Worm (Caenorhabditis elegans) whole organism, L1 larva: Measurements from ENCODE around the gene npl-4.2.

ENCODE experiments used
- C04F5.9 ChIP-seq: sonication (generic microtip); optimal IDR thresholded peaks from 2 replicates; lab custom pipeline; 2016; ENCODE audit warnings: missing genetic modification characterization, missing compliant biosample characterization
- C16A3.4 ChIP-seq: fragments of 150-350 bp; optimal IDR thresholded peaks from 2 replicates; lab custom pipeline; 2014; ENCODE audit warnings: missing biosample characterization, missing genetic modification characterization
- C34B4.2 ChIP-seq: sonication (generic microtip); optimal IDR thresholded peaks from 2 replicates; lab custom pipeline; 2017; ENCODE audit warnings: mild to moderate bottlenecking, missing genetic modification characterization, missing compliant biosample characterization
- F16B12.6 ChIP-seq: fragments of 150-350 bp; optimal IDR thresholded peaks from 2 replicates; lab custom pipeline; 2014; ENCODE audit warnings: missing biosample characterization, missing genetic modification characterization
- Y116A8C.19 ChIP-seq: sonication (generic microtip); optimal IDR thresholded peaks from 2 replicates; lab custom pipeline; 2016; ENCODE audit warnings: missing compliant biosample characterization, missing genetic modification characterization, borderline replicate concordance
- aha-1 ChIP-seq: fragments of 150-350 bp; optimal IDR thresholded peaks from 2 replicates; lab custom pipeline; 2014; ENCODE audit warnings: missing biosample characterization, missing genetic modification characterization
- aly-2 ChIP-seq: fragments of 150-350 bp; optimal IDR thresholded peaks from 2 replicates; lab custom pipeline; 2014; ENCODE audit warnings: missing biosample characterization, missing genetic modification characterization
- ceh-63 ChIP-seq: fragments of 200-800 bp; sonication (Bioruptor generic); optimal IDR thresholded peaks from 2 replicates; lab custom pipeline; 2018; ENCODE audit warnings: mild to moderate bottlenecking, missing genetic modification characterization, missing compliant biosample characterization
- ceh-8 ChIP-seq: fragments of 200-800 bp; sonication (Bioruptor generic); optimal IDR thresholded peaks from 2 replicates; lab custom pipeline; 2018; ENCODE audit warnings: mild to moderate bottlenecking, missing genetic modification characterization, moderate library complexity, missing compliant biosample characterization
- ces-1 ChIP-seq: fragments of 150-350 bp; optimal IDR thresholded peaks from 2 replicates; lab custom pipeline; 2014; ENCODE audit warnings: missing biosample characterization, missing genetic modification reagents, missing genetic modification characterization
- dpl-1 ChIP-seq, 3 experiments: fragments of 150-350 bp in 2 of 3; sonication (generic microtip) in 1 of 3; optimal IDR thresholded peaks; 2 replicates each; lab custom pipeline; 2014 to 2017; ENCODE audit warnings: missing biosample characterization in 3 of 3, missing genetic modification characterization in 3 of 3, missing genetic modification reagents in 3 of 3
- efl-1 ChIP-seq, 4 experiments: fragments of 150-350 bp; optimal IDR thresholded peaks in 3 of 4; peaks in 1 of 4; 1 replicate in 1 of 4; 2 replicates in 3 of 4; lab custom pipeline; 2014; ENCODE audit warnings: missing biosample characterization in 2 of 4, missing genetic modification characterization in 2 of 4, missing genetic modification reagents in 2 of 4
- efl-3 ChIP-seq: fragments of 200-800 bp; sonication (Bioruptor generic); optimal IDR thresholded peaks from 2 replicates; lab custom pipeline; 2018; ENCODE audit warnings: mild to moderate bottlenecking, missing genetic modification characterization, missing compliant biosample characterization
- egl-13 ChIP-seq: sonication (generic microtip); optimal IDR thresholded peaks from 2 replicates; lab custom pipeline; 2016; ENCODE audit warnings: missing genotype, missing genetic modification reagents, missing genetic modification characterization, missing compliant biosample characterization
- elt-3 ChIP-seq, 6 experiments: fragments of 150-350 bp in 1 of 6; sonication (generic microtip); optimal IDR thresholded peaks; 2 replicates each; lab custom pipeline; 2017 to 2018; ENCODE audit warnings: missing biosample characterization in 6 of 6, missing genetic modification characterization in 6 of 6, inconsistent platforms in 1 of 6
- fkh-4 ChIP-seq: sonication (generic microtip); optimal IDR thresholded peaks from 2 replicates; lab custom pipeline; 2016; ENCODE audit warnings: missing compliant biosample characterization, missing genetic modification characterization, borderline replicate concordance
- fos-1 ChIP-seq: fragments of 150-350 bp; optimal IDR thresholded peaks from 2 replicates; lab custom pipeline; 2014; ENCODE audit warnings: missing biosample characterization, missing genetic modification characterization
- grh-1 ChIP-seq: fragments of 200-800 bp; sonication (Bioruptor generic); IDR thresholded peaks from 2 replicates; pipeline ENCODE4 v1.3.6; 2022; ENCODE audit warnings: missing genetic modification reagents, missing genetic modification characterization, missing compliant biosample characterization
- hlh-4 ChIP-seq: sonication (generic microtip); optimal IDR thresholded peaks from 2 replicates; lab custom pipeline; 2016; ENCODE audit warnings: mild to moderate bottlenecking, missing genetic modification characterization, missing compliant biosample characterization
- hpl-2 ChIP-seq: fragments of 150-350 bp; optimal IDR thresholded peaks from 2 replicates; lab custom pipeline; 2014; ENCODE audit warnings: missing biosample characterization, missing genetic modification reagents, missing genetic modification characterization
- irx-1 ChIP-seq: sonication (generic microtip); optimal IDR thresholded peaks from 2 replicates; lab custom pipeline; 2016; ENCODE audit warnings: missing genetic modification characterization, missing compliant biosample characterization
- isw-1 ChIP-seq: fragments of 200-800 bp; sonication (Bioruptor generic); IDR thresholded peaks from 2 replicates; pipeline ENCODE4 v1.3.6; 2022; ENCODE audit warnings: missing genetic modification characterization, missing compliant biosample characterization
- jun-1 ChIP-seq: fragments of 150-350 bp; optimal IDR thresholded peaks from 2 replicates; lab custom pipeline; 2014; ENCODE audit warnings: missing biosample characterization, missing genetic modification reagents, missing genetic modification characterization
- lin-14 ChIP-seq: fragments of 200-800 bp; sonication (Bioruptor generic); optimal IDR thresholded peaks from 2 replicates; lab custom pipeline; 2018; ENCODE audit warnings: mild to moderate bottlenecking, missing genetic modification characterization, moderate library complexity, missing compliant biosample characterization
- lir-3 ChIP-seq: sonication (generic microtip); optimal IDR thresholded peaks from 2 replicates; lab custom pipeline; 2016; ENCODE audit warnings: mild to moderate bottlenecking, missing genetic modification characterization, moderate library complexity, missing compliant biosample characterization; ENCODE audit not compliant: poor library complexity
- mab-9 ChIP-seq: fragments of 200-800 bp; sonication (Bioruptor generic); IDR thresholded peaks from 2 replicates; pipeline ENCODE4 v1.3.6; 2022; ENCODE audit warnings: missing genetic modification reagents, missing genetic modification characterization, missing compliant biosample characterization
- nhr-11 ChIP-seq: fragments of 150-350 bp; optimal IDR thresholded peaks from 2 replicates; lab custom pipeline; 2014; ENCODE audit warnings: missing biosample characterization, missing genetic modification characterization
- nhr-12 ChIP-seq: sonication (generic microtip); optimal IDR thresholded peaks from 2 replicates; lab custom pipeline; 2017; ENCODE audit warnings: missing biosample characterization, missing genetic modification characterization
- nhr-47 ChIP-seq: sonication (generic microtip); optimal IDR thresholded peaks from 2 replicates; lab custom pipeline; 2016; ENCODE audit warnings: mild to moderate bottlenecking, missing genetic modification characterization, moderate library complexity, missing compliant biosample characterization
- nhr-71 ChIP-seq: sonication (generic microtip); optimal IDR thresholded peaks from 2 replicates; lab custom pipeline; 2016; ENCODE audit warnings: mild to moderate bottlenecking, missing genetic modification characterization, moderate library complexity, missing compliant biosample characterization
- nhr-90 ChIP-seq: sonication (generic microtip); optimal IDR thresholded peaks from 2 replicates; lab custom pipeline; 2016; ENCODE audit warnings: mild to moderate bottlenecking, missing genetic modification characterization, missing compliant biosample characterization; ENCODE audit not compliant: poor library complexity
- pax-3 ChIP-seq: fragments of 200-800 bp; sonication (Bioruptor generic); optimal IDR thresholded peaks from 2 replicates; lab custom pipeline; 2018; ENCODE audit warnings: mild to moderate bottlenecking, missing genetic modification characterization, moderate library complexity, missing compliant biosample characterization
- pqm-1 ChIP-seq: sonication (generic microtip); optimal IDR thresholded peaks from 3 replicates; lab custom pipeline; 2017; ENCODE audit warnings: missing biosample characterization, missing genetic modification characterization
- rnt-1 ChIP-seq: sonication (generic microtip); optimal IDR thresholded peaks from 2 replicates; lab custom pipeline; 2016; ENCODE audit warnings: mild to moderate bottlenecking, missing genetic modification characterization, moderate library complexity, missing compliant biosample characterization
- snu-23 ChIP-seq: sonication (generic microtip); optimal IDR thresholded peaks from 2 replicates; lab custom pipeline; 2016; ENCODE audit warnings: missing genetic modification characterization, missing compliant biosample characterization
- sox-4 ChIP-seq: sonication (generic microtip); optimal IDR thresholded peaks from 2 replicates; lab custom pipeline; 2016; ENCODE audit warnings: missing genetic modification characterization, missing compliant biosample characterization
- sptf-1 ChIP-seq: fragments of 150-350 bp; optimal IDR thresholded peaks from 2 replicates; lab custom pipeline; 2014; ENCODE audit warnings: missing biosample characterization, missing genetic modification characterization
- swsn-7 ChIP-seq: sonication (generic microtip); optimal IDR thresholded peaks from 2 replicates; lab custom pipeline; 2016; ENCODE audit warnings: missing genetic modification characterization, missing compliant biosample characterization
- unc-30 ChIP-seq: sonication (generic microtip); optimal IDR thresholded peaks from 2 replicates; lab custom pipeline; 2017; ENCODE audit warnings: missing biosample characterization, missing genetic modification characterization
- unc-62 ChIP-seq: fragments of 150-350 bp; optimal IDR thresholded peaks from 2 replicates; lab custom pipeline; 2014; ENCODE audit warnings: missing biosample characterization, missing genetic modification reagents, missing genetic modification characterization
- unc-98 ChIP-seq: fragments of 200-800 bp; sonication (Bioruptor generic); IDR thresholded peaks from 2 replicates; pipeline ENCODE4 v1.3.6; 2022; ENCODE audit warnings: missing genetic modification characterization, missing compliant biosample characterization
- zag-1 ChIP-seq: fragments of 150-350 bp; optimal IDR thresholded peaks from 2 replicates; lab custom pipeline; 2014; ENCODE audit warnings: missing biosample characterization, missing genetic modification characterization
- zip-4 ChIP-seq: fragments of 200-800 bp; sonication (Bioruptor generic); optimal IDR thresholded peaks from 2 replicates; lab custom pipeline; 2018; ENCODE audit warnings: mild to moderate bottlenecking, missing genetic modification characterization, moderate library complexity, missing compliant biosample characterization

Gene npl-4.2

ce11 chrII:5659675-5660074 lies 37.0 kb downstream of the npl-4.2 start, which contains the start of gene fut-3:
Gene fut-3, minus strand, starts transcription at chrII:5659775.
- no peak for TF ChIP-seq efl-1 (optimal IDR thresholded peaks at IDR 0.05; lab: Kevin White, UChicago)
- peak in 1 of 2 experiments; percentile 39 for TF ChIP-seq efl-1 (GFP tag; optimal IDR thresholded peaks at IDR 0.05 in 1 of 2; lab: Kevin White, UChicago)
- TF ChIP-seq aha-1 (tag; lab: Kevin White, UChicago): no peak

- no peak for TF ChIP-seq irx-1 (tag; lab: Kevin White, UChicago)
- no peak for TF ChIP-seq snu-23 (GFP tag; lab: Kevin White, UChicago)
- no peak for TF ChIP-seq C34B4.2 (tag; lab: Kevin White, UChicago)
- TF ChIP-seq nhr-47 (tag; lab: Kevin White, UChicago): no peak
- no peak for TF ChIP-seq zip-4 (GFP tag; lab: Kevin White, UChicago)
- no peak for TF ChIP-seq nhr-71 (tag; lab: Kevin White, UChicago)
- peak; percentile 27; the same call in 1 of the 2 replicates for TF ChIP-seq mab-9 (GFP tag; lab: Robert Waterston, UW)
- no peak for TF ChIP-seq rnt-1 (tag; lab: Kevin White, UChicago)
These were observed 37.5 kb downstream of the npl-4.2 start for ce11 chrII:5660155-5660554.

- peak; percentile 28 for TF ChIP-seq fkh-4 (tag; lab: Kevin White, UChicago)
- TF ChIP-seq egl-13: peak; percentile 85
- no peak for TF ChIP-seq unc-62
- TF ChIP-seq zag-1 (tag; lab: Kevin White, UChicago): no peak
- peak; percentile 35 to 70 (median 60) for TF ChIP-seq dpl-1 (GFP tag; optimal IDR thresholded peaks at IDR 0.05; lab: Kevin White, UChicago)
- peak; percentile 76 for TF ChIP-seq lin-14 (GFP tag; lab: Kevin White, UChicago)
- TF ChIP-seq fos-1: no peak
- TF ChIP-seq aly-2 (tag; lab: Kevin White, UChicago): peak; percentile 44
- TF ChIP-seq unc-30 (tag; lab: Kevin White, UChicago): no peak
- peak; percentile 88 for TF ChIP-seq nhr-90
- no peak for TF ChIP-seq pqm-1 (tag; lab: Kevin White, UChicago)
- TF ChIP-seq grh-1: peak; percentile 66
- peak; percentile 94 for TF ChIP-seq nhr-47 (tag; lab: Kevin White, UChicago)
- peak; percentile 82 for TF ChIP-seq jun-1
- TF ChIP-seq C04F5.9 (tag; lab: Kevin White, UChicago): peak; percentile 56
- peak; percentile 78 for TF ChIP-seq rnt-1 (tag; lab: Kevin White, UChicago)
- TF ChIP-seq hlh-4 (tag; lab: Kevin White, UChicago): peak; percentile 20
- TF ChIP-seq swsn-7 (tag; lab: Kevin White, UChicago): peak; percentile 93
- no peak for TF ChIP-seq sptf-1 (tag; lab: Kevin White, UChicago)
- peak; percentile 77 for TF ChIP-seq sox-4 (tag; lab: Kevin White, UChicago)
- TF ChIP-seq Y116A8C.19 (tag; lab: Kevin White, UChicago): no peak
- no peak for TF ChIP-seq unc-98 (GFP tag; lab: Robert Waterston, UW)
- peak; percentile 89 for TF ChIP-seq isw-1 (GFP tag; lab: Robert Waterston, UW)
- peak; percentile 15 for TF ChIP-seq ceh-63 (GFP tag; lab: Kevin White, UChicago)
- peak; percentile 93 for TF ChIP-seq nhr-71 (tag; lab: Kevin White, UChicago)
- TF ChIP-seq C34B4.2 (tag; lab: Kevin White, UChicago): peak; percentile 14
- TF ChIP-seq C16A3.4 (tag; lab: Kevin White, UChicago): peak; percentile 76
- TF ChIP-seq ces-1 (GFP tag; lab: Kevin White, UChicago): no peak
- peak; percentile 48 for TF ChIP-seq F16B12.6 (tag; lab: Kevin White, UChicago)
- peak; percentile 58 for TF ChIP-seq ceh-8
- peak; percentile 49 for TF ChIP-seq hpl-2 (GFP tag; lab: Kevin White, UChicago)
- peak in 2 of 6 experiments; percentile 57 to 58 for TF ChIP-seq elt-3 (tag; optimal IDR thresholded peaks at IDR 0.05; lab: Kevin White, UChicago)
- TF ChIP-seq lir-3 (tag; lab: Kevin White, UChicago): peak; percentile 53
- peak; percentile 93 for TF ChIP-seq snu-23 (GFP tag; lab: Kevin White, UChicago)
- TF ChIP-seq nhr-12: no peak
- TF ChIP-seq nhr-11 (tag; lab: Kevin White, UChicago): peak; percentile 1
- peak; percentile 53 for TF ChIP-seq pax-3 (tag; lab: Kevin White, UChicago)
- peak; percentile 74 for TF ChIP-seq efl-3 (GFP tag; lab: Kevin White, UChicago)
These were observed 38.3 kb downstream of the npl-4.2 start, which contains the start of the genes ift-43 and mdt-26 for ce11 chrII:5660736-5661734. Gene ift-43, minus strand, starts transcription at chrII:5660786. Gene mdt-26, plus strand, starts transcription at chrII:5661181.
